Fruit fly (Drosophila melanogaster) whole organism, embryonic: ENCODE measurements around the gene CG10343.
A peak's percentile ranks its signal among the peaks of the same experiment; 100 is the strongest.

Experiments used
- Atf-2 ChIP-seq: fragments of 200-800 bp; sonication (Bioruptor generic); optimal IDR thresholded peaks from 2 replicates; lab custom pipeline; 2016; ENCODE audit warnings: missing biosample characterization, missing genetic modification characterization
- Awh ChIP-seq: fragments of 200-800 bp; sonication (Bioruptor generic); IDR thresholded peaks from 2 replicates; pipeline ENCODE4, ENCODE4 v1.3.6; 2022; ENCODE audit warnings: missing biosample characterization, missing genetic modification characterization
- CG11093 ChIP-seq: fragments of 200-800 bp; sonication (Bioruptor generic); IDR thresholded peaks from 3 replicates; pipeline ENCODE4 v1.3.6; 2022; ENCODE audit warnings: missing biosample characterization, missing genetic modification characterization
- CG1529 ChIP-seq: fragments of 200-800 bp; sonication (Bioruptor generic); optimal IDR thresholded peaks from 3 replicates; lab custom pipeline; 2018; ENCODE audit warnings: missing biosample characterization, missing genetic modification characterization
- CG16813 ChIP-seq: fragments of 200-800 bp; sonication (Bioruptor generic); IDR thresholded peaks from 3 replicates; pipeline ENCODE4 v1.3.6; 2022; ENCODE audit warnings: missing biosample characterization, missing genetic modification characterization; ENCODE audit not compliant: partially characterized antibody
- CG17612 ChIP-seq: fragments of 200-800 bp; sonication (Bioruptor generic); IDR thresholded peaks from 2 replicates; pipeline ENCODE4 v1.3.6; 2022; ENCODE audit warnings: missing biosample characterization, missing genetic modification characterization
- CG17802 ChIP-seq: fragments of 200-800 bp; sonication (Bioruptor generic); optimal IDR thresholded peaks from 2 replicates; lab custom pipeline; 2018; ENCODE audit warnings: missing biosample characterization, mild to moderate bottlenecking, missing genetic modification characterization, moderate library complexity
- CG2875 ChIP-seq: fragments of 200-800 bp; sonication (Bioruptor generic); optimal IDR thresholded peaks from 2 replicates; lab custom pipeline; 2017; ENCODE audit warnings: missing biosample characterization, mild to moderate bottlenecking, missing genetic modification characterization, missing genetic modification reagents
- CG30020 ChIP-seq: fragments of 200-800 bp; optimal IDR thresholded peaks from 2 replicates; lab custom pipeline; 2019; ENCODE audit warnings: missing biosample characterization, mild to moderate bottlenecking, missing genetic modification characterization, moderate library complexity
- CG32532 ChIP-seq: fragments of 200-800 bp; sonication (Bioruptor generic); IDR thresholded peaks from 2 replicates; pipeline ENCODE4 v1.3.6; 2022; ENCODE audit warnings: missing biosample characterization, missing genetic modification characterization
- CG32767 ChIP-seq: fragments of 200-800 bp; sonication (Bioruptor generic); IDR thresholded peaks from 2 replicates; pipeline ENCODE4 v1.3.6; 2022; ENCODE audit warnings: missing biosample characterization, missing genetic modification characterization
- CG34422 ChIP-seq: fragments of 200-800 bp; sonication (Bioruptor generic); IDR thresholded peaks from 3 replicates; pipeline ENCODE4 v1.3.6; 2022; ENCODE audit warnings: missing biosample characterization, missing genetic modification characterization
- CG4282 ChIP-seq: fragments of 200-800 bp; sonication (Bioruptor generic); optimal IDR thresholded peaks from 2 replicates; lab custom pipeline; 2016; ENCODE audit warnings: missing biosample characterization, missing genetic modification characterization
- CG4404 ChIP-seq: fragments of 200-800 bp; sonication (Bioruptor generic); IDR thresholded peaks from 2 replicates; pipeline ENCODE4 v1.3.6; 2022; ENCODE audit warnings: missing biosample characterization, missing genetic modification characterization
- CG4617 ChIP-seq: fragments of 200-800 bp; sonication (Bioruptor generic); optimal IDR thresholded peaks from 3 replicates; lab custom pipeline; 2016; ENCODE audit warnings: missing biosample characterization, missing genetic modification characterization, borderline replicate concordance
- CG6683 ChIP-seq: fragments of 200-800 bp; sonication (Bioruptor generic); optimal IDR thresholded peaks from 2 replicates; lab custom pipeline; 2017; ENCODE audit warnings: missing biosample characterization, mild to moderate bottlenecking, missing genetic modification characterization, missing genetic modification reagents
- CG9727 ChIP-seq: fragments of 200-800 bp; sonication (Bioruptor generic); optimal IDR thresholded peaks from 3 replicates; lab custom pipeline; 2017; ENCODE audit warnings: missing biosample characterization, mild to moderate bottlenecking, missing genetic modification characterization
- Camta ChIP-seq: fragments of 200-800 bp; sonication (Bioruptor generic); optimal IDR thresholded peaks from 2 replicates; lab custom pipeline; 2016; ENCODE audit warnings: missing biosample characterization, missing genetic modification characterization
- CrebB ChIP-seq: fragments of 200-800 bp; sonication (Bioruptor generic); optimal IDR thresholded peaks from 3 replicates; lab custom pipeline; 2018; ENCODE audit warnings: missing biosample characterization, mild to moderate bottlenecking, missing genetic modification characterization
- Dfd ChIP-seq, 2 experiments: fragments of >200 bp; optimal IDR thresholded peaks; 2 replicates each; lab custom pipeline; 2017; ENCODE audit warnings: missing biosample characterization in 2 of 2, missing genetic modification characterization in 2 of 2
- Gug ChIP-seq: fragments of 200-800 bp; sonication (Bioruptor generic); IDR thresholded peaks from 4 replicates; pipeline ENCODE4 v1.3.6; 2022; ENCODE audit warnings: missing biosample characterization, missing genetic modification characterization
- HHEX ChIP-seq: fragments of 200-800 bp; sonication (Bioruptor generic); optimal IDR thresholded peaks from 3 replicates; lab custom pipeline; 2017; ENCODE audit warnings: missing biosample characterization, mild to moderate bottlenecking, missing genetic modification characterization, missing genetic modification reagents
- Kr ChIP-seq: fragments of 200-800 bp; sonication (Bioruptor generic); optimal IDR thresholded peaks from 2 replicates; lab custom pipeline; 2017; ENCODE audit warnings: missing biosample characterization, mild to moderate bottlenecking, missing genetic modification characterization
- Lhr ChIP-seq: fragments of 200-800 bp; sonication (Bioruptor generic); optimal IDR thresholded peaks from 3 replicates; lab custom pipeline; 2017; ENCODE audit warnings: mild to moderate bottlenecking, missing biosample characterization, missing genetic modification reagents, missing genetic modification characterization
- Meics ChIP-seq: fragments of 200-800 bp; sonication (Bioruptor generic); optimal IDR thresholded peaks from 2 replicates; lab custom pipeline; 2017; ENCODE audit warnings: missing biosample characterization, mild to moderate bottlenecking, missing genetic modification characterization
- al ChIP-seq: fragments of 200-800 bp; sonication (Bioruptor generic); IDR thresholded peaks from 2 replicates; pipeline ENCODE4 v1.3.6; 2022; ENCODE audit warnings: missing biosample characterization, missing genetic modification characterization
- ase ChIP-seq: fragments of 200-800 bp; sonication (Bioruptor generic); IDR thresholded peaks from 3 replicates; pipeline ENCODE4 v1.3.6; 2022; ENCODE audit warnings: missing biosample characterization, missing genetic modification characterization
- bcd ChIP-seq: fragments of 200-800 bp; sonication (Bioruptor generic); optimal IDR thresholded peaks from 2 replicates; lab custom pipeline; 2017; ENCODE audit warnings: missing biosample characterization, mild to moderate bottlenecking, missing genetic modification characterization
- btn ChIP-seq: fragments of 200-800 bp; sonication (Bioruptor generic); optimal IDR thresholded peaks from 2 replicates; lab custom pipeline; 2016; ENCODE audit warnings: missing biosample characterization, missing genetic modification characterization
- cas ChIP-seq: fragments of 200-800 bp; sonication (Bioruptor generic); IDR thresholded peaks from 2 replicates; pipeline ENCODE4 v1.3.6; 2022; ENCODE audit warnings: missing biosample characterization, missing genetic modification characterization
- chif ChIP-seq, 2 experiments: fragments of 200-800 bp; sonication (Bioruptor generic); optimal IDR thresholded peaks; 3 replicates each; lab custom pipeline; 2016; ENCODE audit warnings: missing biosample characterization in 2 of 2, missing genetic modification characterization in 2 of 2
- dm ChIP-seq: fragments of 200-800 bp; sonication (Bioruptor generic); optimal IDR thresholded peaks from 3 replicates; lab custom pipeline; 2016; ENCODE audit warnings: missing biosample characterization, missing genetic modification characterization
- dmrt99B ChIP-seq: fragments of 200-800 bp; sonication (Bioruptor generic); optimal IDR thresholded peaks from 2 replicates; lab custom pipeline; 2018; ENCODE audit warnings: missing biosample characterization, mild to moderate bottlenecking, missing genetic modification characterization, moderate library complexity
- eve ChIP-seq, 2 experiments: fragments of >200 bp; optimal IDR thresholded peaks; 2 replicates each; lab custom pipeline; 2017; ENCODE audit warnings: missing biosample characterization in 2 of 2, missing genetic modification characterization in 2 of 2
- eyg ChIP-seq: fragments of 200-800 bp; sonication (Bioruptor generic); optimal IDR thresholded peaks from 3 replicates; lab custom pipeline; 2016; ENCODE audit warnings: missing biosample characterization, missing genetic modification characterization
- fd3F ChIP-seq: fragments of 200-800 bp; sonication (Bioruptor generic); optimal IDR thresholded peaks from 2 replicates; lab custom pipeline; 2018; ENCODE audit warnings: missing biosample characterization, mild to moderate bottlenecking, missing genetic modification characterization, moderate library complexity
- jumu ChIP-seq: fragments of 200-800 bp; sonication (Bioruptor generic); optimal IDR thresholded peaks from 3 replicates; lab custom pipeline; 2016; ENCODE audit warnings: missing biosample characterization, missing genetic modification characterization
- nerfin-2 ChIP-seq: fragments of 200-800 bp; sonication (Bioruptor generic); IDR thresholded peaks from 2 replicates; pipeline ENCODE4 v1.3.6; 2022; ENCODE audit warnings: missing biosample characterization, missing genetic modification characterization; ENCODE audit not compliant: partially characterized antibody
- nom ChIP-seq: fragments of 200-800 bp; sonication (Bioruptor generic); optimal IDR thresholded peaks from 2 replicates; lab custom pipeline; 2017; ENCODE audit warnings: missing biosample characterization, missing genetic modification characterization, mild to moderate bottlenecking, moderate library complexity, missing genetic modification reagents
- otp ChIP-seq: fragments of 200-800 bp; sonication (Bioruptor generic); IDR thresholded peaks from 3 replicates; pipeline ENCODE4, ENCODE4 v1.3.6; 2022; ENCODE audit warnings: missing biosample characterization, missing genetic modification characterization
- p53 ChIP-seq: fragments of 200-800 bp; sonication (Bioruptor generic); optimal IDR thresholded peaks from 2 replicates; lab custom pipeline; 2016; ENCODE audit warnings: missing biosample characterization, missing genetic modification characterization
- ranshi ChIP-seq: fragments of 200-800 bp; sonication (Bioruptor generic); IDR thresholded peaks from 2 replicates; pipeline ENCODE4 v1.3.6; 2022; ENCODE audit warnings: missing biosample characterization, missing genetic modification characterization
- sens-2 ChIP-seq: fragments of 200-800 bp; sonication (Bioruptor generic); IDR thresholded peaks from 2 replicates; pipeline ENCODE4 v1.3.6; 2022; ENCODE audit warnings: missing biosample characterization, missing genetic modification characterization
- shn ChIP-seq: fragments of 200-800 bp; sonication (Bioruptor generic); optimal IDR thresholded peaks from 3 replicates; lab custom pipeline; 2016; ENCODE audit warnings: missing biosample characterization, missing genetic modification characterization
- sima ChIP-seq: fragments of 200-800 bp; sonication (Bioruptor generic); optimal IDR thresholded peaks from 2 replicates; lab custom pipeline; 2016; ENCODE audit warnings: missing biosample characterization, missing genetic modification characterization
- slou ChIP-seq: fragments of 200-800 bp; sonication (Bioruptor generic); optimal IDR thresholded peaks from 3 replicates; lab custom pipeline; 2016; ENCODE audit warnings: missing biosample characterization, missing genetic modification characterization
- sug ChIP-seq: fragments of 200-800 bp; optimal IDR thresholded peaks from 2 replicates; lab custom pipeline; 2019; ENCODE audit warnings: missing biosample characterization, mild to moderate bottlenecking, missing genetic modification characterization, moderate library complexity
- tll ChIP-seq, 2 experiments: fragments of 200-800 bp in 1 of 2; fragments of >200 bp in 1 of 2; sonication (Bioruptor generic) in 1 of 2; optimal IDR thresholded peaks; 2 replicates each; lab custom pipeline; 2017 to 2019; ENCODE audit warnings: missing biosample characterization in 2 of 2, missing genetic modification characterization in 2 of 2, mild to moderate bottlenecking in 1 of 2, moderate library complexity in 1 of 2
- unpg ChIP-seq: fragments of 200-800 bp; sonication (Bioruptor generic); optimal IDR thresholded peaks from 3 replicates; lab custom pipeline; 2018; ENCODE audit warnings: missing biosample characterization, mild to moderate bottlenecking, missing genetic modification characterization, moderate library complexity

The CG10343 gene

dm6 chr2L:18688646-18689296 lies 14.5 kb upstream of the CG10343 start, which contains the start of gene msl-1 (continued):
- TF ChIP-seq CG32767 (GFP tag; lab: Robert Waterston, UW) (no peak), chif (GFP tag; optimal IDR thresholded peaks at IDR 0.05; lab: Kevin White, UChicago) (peak; percentile 1 to 9), CG17612 (GFP tag; lab: Robert Waterston, UW) (no peak), eyg (GFP tag; lab: Kevin White, UChicago) (no peak), shn (GFP tag; lab: Kevin White, UChicago) (peak; percentile 15), btn (GFP tag; lab: Kevin White, UChicago) (no peak), tll (GFP tag; optimal IDR thresholded peaks at IDR 0.05; lab: Kevin White, UChicago) (peak in 1 of 2 experiments; percentile 31), Gug (peak; percentile 75; the same call in 1 of the 4 replicates), CG4404 (peak; percentile 6; the same call in 1 of the 2 replicates), sima (GFP tag; lab: Kevin White, UChicago) (no peak), ase (GFP tag; lab: Robert Waterston, UW) (0 out of 3 replicates have a peak, but pooled peaks have one; percentile 18), HHEX (GFP tag; lab: Kevin White, UChicago) (no peak), Atf-2 (GFP tag; lab: Kevin White, UChicago) (peak; percentile 12), al (GFP tag; lab: Robert Waterston, UW) (peak; percentile 45; the same call in 1 of the 2 replicates), ranshi (GFP tag; lab: Robert Waterston, UW) (no peak), CG6683 (no peak), CG4282 (GFP tag; lab: Kevin White, UChicago) (no peak), unpg (GFP tag; lab: Kevin White, UChicago) (no peak), CG4617 (GFP tag; lab: Kevin White, UChicago) (peak; percentile 65), Awh (GFP tag; lab: Robert Waterston, UW) (no peak), sens-2 (no peak), CG30020 (tag; lab: Kevin White, UChicago) (peak; percentile 38), bcd (GFP tag; lab: Kevin White, UChicago) (no peak), p53 (no peak), CG17802 (peak; percentile 12), CG2875 (GFP tag; lab: Kevin White, UChicago) (no peak), CG32532 (GFP tag; lab: Robert Waterston, UW) (peak; percentile 60; the same call in 1 of the 2 replicates), Kr (GFP tag; lab: Kevin White, UChicago) (no peak), otp (GFP tag; lab: Robert Waterston, UW) (0 out of 3 replicates have a peak, but pooled peaks have one; percentile 28), Lhr (peak; percentile 52), Dfd (GFP tag; optimal IDR thresholded peaks at IDR 0.05; lab: Kevin White, UChicago) (no peak), Camta (no peak), nerfin-2 (GFP tag; lab: Robert Waterston, UW) (peak; percentile 90), jumu (GFP tag; lab: Kevin White, UChicago) (peak; percentile 68), nom (GFP tag; lab: Kevin White, UChicago) (no peak), eve (GFP tag; optimal IDR thresholded peaks at IDR 0.05; lab: Kevin White, UChicago) (no peak), CrebB (peak; percentile 10), sug (tag; lab: Kevin White, UChicago) (peak; percentile 58), CG11093 (GFP tag; lab: Robert Waterston, UW) (no peak), dm (GFP tag; lab: Kevin White, UChicago) (peak; percentile 55), CG1529 (no peak), slou (GFP tag; lab: Kevin White, UChicago) (no peak), dmrt99B (tag; lab: Kevin White, UChicago) (no peak), CG9727 (peak; percentile 26), CG16813 (GFP tag; lab: Robert Waterston, UW) (peak; percentile 97), Meics (GFP tag; lab: Kevin White, UChicago) (no peak), cas (GFP tag; lab: Robert Waterston, UW) (no peak), CG34422 (GFP tag; lab: Robert Waterston, UW) (peak; percentile 74; the same call in 2 of the 3 replicates), fd3F (no peak)
